Fruit fly (Drosophila melanogaster): Measurements from ENCODE around the gene CG17440.

Gene CG17440

DNA sequence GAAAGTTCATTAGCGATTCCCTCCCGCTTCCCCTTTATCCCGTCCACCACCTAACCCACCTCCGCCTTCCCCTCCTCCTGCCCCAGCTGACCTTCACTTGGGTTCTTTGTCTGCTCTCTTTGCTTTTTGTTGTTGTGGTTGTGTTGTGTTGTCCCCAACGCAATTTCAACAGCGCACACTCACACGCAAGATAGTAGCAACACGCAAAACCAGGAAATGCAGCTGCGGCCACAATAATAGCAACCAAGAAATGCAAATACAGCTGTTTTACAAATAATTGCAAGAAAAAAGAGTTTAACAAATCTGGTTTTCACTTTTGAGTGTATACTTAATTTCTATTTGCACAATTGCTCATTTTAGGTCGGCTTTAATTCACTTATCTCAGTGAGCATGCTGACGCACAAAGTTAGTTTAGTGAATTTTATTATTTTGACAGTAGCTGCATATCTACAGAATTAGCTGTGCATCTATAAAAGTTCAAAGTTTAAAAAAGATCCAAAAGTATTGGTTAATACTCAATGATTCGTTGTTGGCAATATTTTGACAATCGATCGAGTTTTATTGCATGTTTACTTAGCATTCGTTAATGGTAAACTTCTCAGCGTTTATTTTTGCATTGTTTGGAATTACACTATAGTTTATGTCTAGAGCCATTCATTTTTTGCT, 18.4 kb downstream of the CG17440 start (continued):
- no peak for TF ChIP-seq HLH54F (GFP tag; optimal IDR thresholded peaks at IDR 0.05)
- TF ChIP-seq jigr1 (GFP tag; IDR thresholded peaks at IDR 0.05), result no peak
- TF ChIP-seq Lim3 (GFP tag; IDR thresholded peaks at IDR 0.05), result no peak
- no peak for TF ChIP-seq MBD-R2 (GFP tag; IDR thresholded peaks at IDR 0.05)
- no peak for TF ChIP-seq odd (GFP tag; optimal IDR thresholded peaks at IDR 0.05)
- no peak for TF ChIP-seq sd (tag; optimal IDR thresholded peaks at IDR 0.05)
- TF ChIP-seq sna (GFP tag; IDR thresholded peaks at IDR 0.05; ENCODE audit: partially characterized antibody), result no peak
- peak; percentile 7 for TF ChIP-seq CG9437 (GFP tag; optimal IDR thresholded peaks at IDR 0.05)
- no peak for TF ChIP-seq p53 (GFP tag; optimal IDR thresholded peaks at IDR 0.05)
- no peak for TF ChIP-seq CG6683 (GFP tag; optimal IDR thresholded peaks at IDR 0.05)
- TF ChIP-seq CG17829 (tag; optimal IDR thresholded peaks at IDR 0.05), result no peak
- TF ChIP-seq CG1603 (tag; optimal IDR thresholded peaks at IDR 0.05), result peak; percentile 54
- TF ChIP-seq Drgx (GFP tag; IDR thresholded peaks at IDR 0.05), result peak; percentile 51
- TF ChIP-seq eve (GFP tag; optimal IDR thresholded peaks at IDR 0.05), result no peak
- TF ChIP-seq CG18476 (GFP tag; optimal IDR thresholded peaks at IDR 0.05), result no peak
- TF ChIP-seq exex (tag; optimal IDR thresholded peaks at IDR 0.05), result no peak
- no peak for TF ChIP-seq Gsc (GFP tag; IDR thresholded peaks at IDR 0.05)
- no peak for TF ChIP-seq mld (GFP tag; IDR thresholded peaks at IDR 0.05; ENCODE audit: partially characterized antibody)
- no peak for TF ChIP-seq stwl (tag; optimal IDR thresholded peaks at IDR 0.05)
- TF ChIP-seq Ptx1 (GFP tag; IDR thresholded peaks at IDR 0.05), result peak; percentile 28; the same call in 1 of the 2 replicates
- TF ChIP-seq CG10274 (GFP tag; optimal IDR thresholded peaks at IDR 0.05), result no peak
- TF ChIP-seq fu2 (GFP tag; optimal IDR thresholded peaks at IDR 0.05), result no peak
- TF ChIP-seq rib (GFP tag; IDR thresholded peaks at IDR 0.05), result no peak
- TF ChIP-seq knrl (GFP tag; IDR thresholded peaks at IDR 0.05; ENCODE audit: partially characterized antibody), result no peak
- TF ChIP-seq Sox100B (GFP tag; optimal IDR thresholded peaks at IDR 0.05), result peak; percentile 34
- peak; percentile 3 for TF ChIP-seq CG7839 (tag; optimal IDR thresholded peaks at IDR 0.05)
- peak; percentile 21 for TF ChIP-seq unpg (GFP tag; optimal IDR thresholded peaks at IDR 0.05)
- TF ChIP-seq CG14014 (GFP tag; IDR thresholded peaks at IDR 0.05), result no peak
- no peak for TF ChIP-seq jing (GFP tag; optimal IDR thresholded peaks at IDR 0.05)
- TF ChIP-seq Myb (GFP tag; optimal IDR thresholded peaks at IDR 0.05), result no peak
- TF ChIP-seq Hsf (GFP tag; optimal IDR thresholded peaks at IDR 0.05), result peak; percentile 24
- TF ChIP-seq wor (GFP tag; IDR thresholded peaks at IDR 0.05), result peak; percentile 30; the same call in 1 of the 2 replicates
- TF ChIP-seq CG8089 (GFP tag; optimal IDR thresholded peaks at IDR 0.05), result no peak
- TF ChIP-seq stc (GFP tag; IDR thresholded peaks at IDR 0.05), result peak; percentile 43; the same call in 1 of the 2 replicates
- no peak for TF ChIP-seq tx (GFP tag; optimal IDR thresholded peaks at IDR 0.05)
- TF ChIP-seq CG8944 (GFP tag; optimal IDR thresholded peaks at IDR 0.05), result no peak
- peak; percentile 15 for TF ChIP-seq phol (tag; optimal IDR thresholded peaks at IDR 0.05)
- 0 out of 3 replicates have a peak, but pooled peaks have one; percentile 8 for TF ChIP-seq so (GFP tag; IDR thresholded peaks at IDR 0.05)
- no peak for TF ChIP-seq CG12942 (GFP tag; optimal IDR thresholded peaks at IDR 0.05)
- no peak for TF ChIP-seq Mad (GFP tag; optimal IDR thresholded peaks at IDR 0.05)
- no peak for TF ChIP-seq CG10431 (GFP tag; optimal IDR thresholded peaks at IDR 0.05)
- no peak for TF ChIP-seq CG8290 (GFP tag; optimal IDR thresholded peaks at IDR 0.05)
- peak in 1 of 2 experiments; percentile 45 for TF ChIP-seq CG8290 (tag; optimal IDR thresholded peaks at IDR 0.05)
- TF ChIP-seq CG10565 (GFP tag; optimal IDR thresholded peaks at IDR 0.05), result no peak
- TF ChIP-seq CG14710 (tag; optimal IDR thresholded peaks at IDR 0.05), result no peak
- TF ChIP-seq caup (GFP tag; optimal IDR thresholded peaks at IDR 0.05; ENCODE audit: severe bottlenecking), result no peak
- no peak for TF ChIP-seq Abd-B (GFP tag; optimal IDR thresholded peaks at IDR 0.05)
- TF ChIP-seq grau (tag; optimal IDR thresholded peaks at IDR 0.05), result peak; percentile 25
- TF ChIP-seq CG10979 (tag; optimal IDR thresholded peaks at IDR 0.05), result peak; percentile 34
- no peak for TF ChIP-seq Awh (GFP tag; IDR thresholded peaks at IDR 0.05)
